Worm (Caenorhabditis elegans) whole organism, late embryonic: ENCODE data around the gene inpp-4B.
"Not testable (repeated sequence)": the region's sequence is repeated elsewhere in the genome, so short reads cannot be mapped to it uniquely, and the experiment has no call there.

Experiments
- K02D7.2 ChIP-seq: sonication (generic microtip); optimal IDR thresholded peaks from 2 replicates; lab custom pipeline; 2017; ENCODE audit warnings: mild to moderate bottlenecking, missing genetic modification characterization, missing compliant biosample characterization
- K09A11.1 ChIP-seq: sonication (generic microtip); optimal IDR thresholded peaks from 2 replicates; lab custom pipeline; 2017; ENCODE audit warnings: antibody characterized with exemption, mild to moderate bottlenecking, missing genetic modification characterization, missing compliant biosample characterization; ENCODE audit not compliant: insufficient read depth
- T23F11.4 ChIP-seq: fragments of 200-800 bp; sonication (Bioruptor generic); optimal IDR thresholded peaks from 2 replicates; lab custom pipeline; 2018; ENCODE audit warnings: mild to moderate bottlenecking, missing genetic modification characterization, missing compliant biosample characterization
- ama-1 ChIP-seq: fragments of 150-350 bp; optimal IDR thresholded peaks from 2 replicates; lab custom pipeline; 2014
- ceh-14 ChIP-seq: sonication (generic microtip); optimal IDR thresholded peaks from 2 replicates; lab custom pipeline; 2016; ENCODE audit warnings: missing genotype, missing genetic modification characterization, missing compliant biosample characterization
- ceh-18 ChIP-seq: sonication (generic microtip); optimal IDR thresholded peaks from 2 replicates; lab custom pipeline; 2016; ENCODE audit warnings: missing genetic modification characterization, missing compliant biosample characterization
- ceh-19 ChIP-seq: fragments of 200-800 bp; sonication (Bioruptor generic); optimal IDR thresholded peaks from 2 replicates; lab custom pipeline; 2018; ENCODE audit warnings: mild to moderate bottlenecking, missing genetic modification characterization, missing compliant biosample characterization
- ceh-2 ChIP-seq: sonication (generic microtip); optimal IDR thresholded peaks from 2 replicates; lab custom pipeline; 2016; ENCODE audit warnings: missing genotype, missing genetic modification characterization, missing compliant biosample characterization
- ceh-24 ChIP-seq: sonication (generic microtip); optimal IDR thresholded peaks from 2 replicates; lab custom pipeline; 2016; ENCODE audit warnings: mild to moderate bottlenecking, missing genetic modification characterization, missing compliant biosample characterization
- ceh-30 ChIP-seq: fragments of 150-350 bp; optimal IDR thresholded peaks from 2 replicates; lab custom pipeline; 2014; ENCODE audit warnings: missing biosample characterization, missing genetic modification characterization
- ceh-45 ChIP-seq: fragments of 200-800 bp; sonication (Bioruptor generic); IDR thresholded peaks from 2 replicates; pipeline ENCODE4 v1.3.6; 2022; ENCODE audit warnings: missing genetic modification reagents, missing genetic modification characterization, missing compliant biosample characterization
- ceh-48 ChIP-seq: sonication (generic microtip); optimal IDR thresholded peaks from 2 replicates; lab custom pipeline; 2016; ENCODE audit warnings: missing genetic modification characterization, inconsistent platforms, missing compliant biosample characterization
- ceh-6 ChIP-seq: fragments of 200-800 bp; sonication (Bioruptor generic); optimal IDR thresholded peaks from 2 replicates; lab custom pipeline; 2018; ENCODE audit warnings: mild to moderate bottlenecking, missing genetic modification characterization, missing compliant biosample characterization
- ceh-9 ChIP-seq: sonication (generic microtip); optimal IDR thresholded peaks from 2 replicates; lab custom pipeline; 2016; ENCODE audit warnings: mild to moderate bottlenecking, missing genetic modification characterization, inconsistent platforms, missing compliant biosample characterization
- dve-1 ChIP-seq: sonication (generic microtip); optimal IDR thresholded peaks from 2 replicates; lab custom pipeline; 2017; ENCODE audit warnings: antibody characterized with exemption, mild to moderate bottlenecking, missing genetic modification characterization, missing compliant biosample characterization
- elt-2 ChIP-seq: sonication (generic microtip); optimal IDR thresholded peaks from 2 replicates; lab custom pipeline; 2016; ENCODE audit warnings: missing genetic modification reagents, missing genetic modification characterization, missing compliant biosample characterization
- elt-4 ChIP-seq: sonication (generic microtip); optimal IDR thresholded peaks from 2 replicates; lab custom pipeline; 2016; ENCODE audit warnings: missing genetic modification characterization, missing compliant biosample characterization
- fkh-10 ChIP-seq: fragments of 150-350 bp; optimal IDR thresholded peaks from 2 replicates; lab custom pipeline; 2014; ENCODE audit warnings: missing biosample characterization, missing genetic modification reagents, missing genetic modification characterization
- fkh-6 ChIP-seq: sonication (generic microtip); optimal IDR thresholded peaks from 2 replicates; lab custom pipeline; 2016; ENCODE audit warnings: missing genetic modification characterization, missing compliant biosample characterization
- gmeb-2 ChIP-seq: sonication (generic microtip); optimal IDR thresholded peaks from 2 replicates; lab custom pipeline; 2016; ENCODE audit warnings: missing genetic modification characterization, inconsistent platforms, missing compliant biosample characterization
- hlh-13 ChIP-seq: fragments of 200-800 bp; sonication (Bioruptor generic); optimal IDR thresholded peaks from 2 replicates; lab custom pipeline; 2018; ENCODE audit warnings: mild to moderate bottlenecking, missing genetic modification characterization, missing compliant biosample characterization
- hlh-15 ChIP-seq: sonication (generic microtip); optimal IDR thresholded peaks from 2 replicates; lab custom pipeline; 2016; ENCODE audit warnings: missing genetic modification characterization, missing compliant biosample characterization
- hlh-30 ChIP-seq: sonication (generic microtip); optimal IDR thresholded peaks from 2 replicates; lab custom pipeline; 2017; ENCODE audit warnings: antibody characterized with exemption, missing genetic modification characterization, missing compliant biosample characterization; ENCODE audit not compliant: insufficient read depth
- hlh-6 ChIP-seq: sonication (generic microtip); optimal IDR thresholded peaks from 2 replicates; lab custom pipeline; 2016; ENCODE audit warnings: missing genotype, missing genetic modification characterization, missing compliant biosample characterization
- lin-11 ChIP-seq: fragments of 200-800 bp; sonication (Bioruptor generic); optimal IDR thresholded peaks from 2 replicates; lab custom pipeline; 2018; ENCODE audit warnings: mild to moderate bottlenecking, missing genetic modification characterization, missing compliant biosample characterization
- nfya-1 ChIP-seq: sonication (generic microtip); optimal IDR thresholded peaks from 2 replicates; lab custom pipeline; 2017; ENCODE audit warnings: missing genetic modification characterization, mild to moderate bottlenecking, missing compliant biosample characterization, antibody characterized with exemption, moderate library complexity
- nhr-232 ChIP-seq: sonication (generic microtip); optimal IDR thresholded peaks from 2 replicates; lab custom pipeline; 2016; ENCODE audit warnings: missing genetic modification characterization, missing compliant biosample characterization
- pag-3 ChIP-seq: sonication (generic microtip); optimal IDR thresholded peaks from 2 replicates; lab custom pipeline; 2016; ENCODE audit warnings: missing compliant biosample characterization, missing genetic modification characterization, borderline replicate concordance
- pat-9 ChIP-seq: fragments of 200-800 bp; sonication (Bioruptor generic); optimal IDR thresholded peaks from 2 replicates; lab custom pipeline; 2018; ENCODE audit warnings: mild to moderate bottlenecking, missing genetic modification characterization, moderate library complexity, missing compliant biosample characterization
- pqm-1 ChIP-seq: sonication (generic microtip); optimal IDR thresholded peaks from 2 replicates; lab custom pipeline; 2016; ENCODE audit warnings: missing genetic modification characterization, missing compliant biosample characterization
- sdc-2 ChIP-seq: sonication (generic microtip); optimal IDR thresholded peaks from 2 replicates; lab custom pipeline; 2016; ENCODE audit warnings: missing genotype, missing genetic modification characterization, missing compliant biosample characterization
- tbx-7 ChIP-seq: sonication (generic microtip); optimal IDR thresholded peaks from 2 replicates; lab custom pipeline; 2016; ENCODE audit warnings: missing genotype, missing genetic modification characterization, missing compliant biosample characterization
- unc-42 ChIP-seq: sonication (generic microtip); optimal IDR thresholded peaks from 2 replicates; lab custom pipeline; 2016; ENCODE audit warnings: missing genotype, missing genetic modification characterization, missing compliant biosample characterization
- ztf-16 ChIP-seq: sonication (generic microtip); optimal IDR thresholded peaks from 2 replicates; lab custom pipeline; 2017; ENCODE audit warnings: missing genetic modification characterization, missing compliant biosample characterization

inpp-4B gene

DNA sequence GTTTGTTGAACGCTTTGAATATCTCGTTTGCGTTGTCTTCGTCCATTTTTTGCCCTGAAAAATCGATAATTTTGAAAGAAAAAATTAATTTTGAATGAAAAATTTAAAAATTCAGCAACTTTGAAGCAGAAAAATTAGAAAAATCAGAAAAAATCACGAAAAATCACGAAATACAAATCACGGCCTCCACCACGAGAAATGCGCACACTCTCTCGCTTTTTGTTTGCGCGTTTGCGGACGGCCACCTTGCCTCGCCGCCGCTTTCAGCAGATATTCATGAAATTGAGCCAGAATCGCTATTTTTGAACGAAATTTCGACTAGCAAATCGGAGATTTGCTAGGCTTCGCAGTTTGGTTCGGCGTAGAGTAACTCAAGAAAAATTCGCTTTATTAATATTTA lies at the start of gene inpp-4B:
inpp-4B (minus strand) TSS at position 54 of the 400 bp plus-strand sequence.
- TF ChIP-seq hlh-6; pag-3 (tag; lab: Kevin White, UChicago); hlh-15 (tag; lab: Kevin White, UChicago): not testable (repeated sequence)
- TF ChIP-seq, all 69 proteins: peak for 0; not testable (repeated sequence) for 69

- peak; percentile 39 for TF ChIP-seq elt-2
- TF ChIP-seq hlh-15 (tag; lab: Kevin White, UChicago) = no peak
Observed at ce11 chrIII:10314234-10314633, 47.6 kb upstream of the inpp-4B start.

DNA sequence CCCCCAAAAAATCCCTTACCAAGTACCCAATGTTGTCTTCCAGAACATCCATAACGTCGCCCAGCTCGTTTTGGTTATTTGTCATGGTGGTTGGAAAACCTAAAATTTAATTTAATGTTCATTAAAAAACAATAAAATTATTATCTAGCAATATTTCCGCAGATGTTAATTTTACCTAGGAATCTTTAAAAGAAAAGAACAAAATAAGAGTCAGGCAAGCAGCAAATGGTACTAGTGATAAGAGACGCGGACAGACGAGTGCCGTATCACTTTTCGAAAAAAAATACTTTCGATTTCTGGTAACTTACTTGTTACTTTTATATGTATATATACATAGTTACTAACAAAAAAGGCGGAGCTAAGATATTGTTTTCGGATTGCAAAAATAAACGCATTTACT lies 44.3 kb upstream of the inpp-4B start, which contains the start of gene T07A5.7:
T07A5.7 (minus strand) TSS at position 101 of the 400 bp plus-strand sequence.
- TF ChIP-seq ceh-9 (no peak), lin-11 (tag; lab: Kevin White, UChicago) (no peak)

- TF ChIP-seq K02D7.2 = no peak
- TF ChIP-seq ama-1 = no peak
- TF ChIP-seq ceh-18 (tag; lab: Kevin White, UChicago) = no peak
- no peak for TF ChIP-seq ceh-2 (tag; lab: Kevin White, UChicago)
- TF ChIP-seq ceh-45 (GFP tag; lab: Robert Waterston, UW) = no peak
- no peak for TF ChIP-seq ceh-9
- no peak for TF ChIP-seq ceh-19 (GFP tag; lab: Kevin White, UChicago)
- TF ChIP-seq tbx-7 = no peak
- no peak for TF ChIP-seq hlh-30
Observed at ce11 chrIII:10306049-10306448, 39.4 kb upstream of the inpp-4B start, which contains the start of gene T07A5.1. Gene T07A5.1, minus strand, starts transcription at chrIII:10306197.

ce11 chrIII:10305295-10305694 lies 38.6 kb upstream of the inpp-4B start:
- TF ChIP-seq elt-4 (tag; lab: Kevin White, UChicago) = no peak
- TF ChIP-seq hlh-6 = no peak
- no peak for TF ChIP-seq sdc-2
- TF ChIP-seq unc-42 = no peak
- no peak for TF ChIP-seq ceh-30
- no peak for TF ChIP-seq nhr-232 (tag; lab: Kevin White, UChicago)
- TF ChIP-seq ceh-14 (tag; lab: Kevin White, UChicago) = no peak
- TF ChIP-seq fkh-10 (GFP tag; lab: Kevin White, UChicago) = no peak

DNA sequence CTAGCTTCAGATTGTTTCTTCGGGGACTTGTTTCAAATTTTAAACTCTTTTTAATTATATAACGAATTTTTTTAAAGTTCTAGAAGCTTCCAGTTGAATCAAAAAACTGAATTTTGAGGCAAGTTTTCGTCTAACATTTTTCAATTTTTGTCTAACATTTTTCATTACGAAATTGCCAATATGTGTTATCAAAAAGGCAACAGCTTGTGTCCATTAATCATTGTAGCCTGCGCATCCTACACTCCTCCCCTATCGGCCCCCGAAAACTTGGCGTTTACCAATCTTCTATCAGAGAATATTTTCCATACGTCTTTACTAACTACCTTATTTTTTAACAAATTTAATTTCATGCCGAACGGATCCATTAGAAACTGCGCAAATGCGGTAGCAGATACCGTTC lies 33.4 kb upstream of the inpp-4B start, which contains the start of gene vglu-3:
vglu-3 (plus strand) TSS at position 301 of the 400 bp plus-strand sequence.
- no peak for TF ChIP-seq hlh-13
- TF ChIP-seq hlh-15 (tag; lab: Kevin White, UChicago) = no peak
- TF ChIP-seq ztf-16 (tag; lab: Kevin White, UChicago) = no peak
- no peak for TF ChIP-seq K02D7.2

ce11 chrIII:10296904-10297303 lies 30.2 kb upstream of the inpp-4B start:
- TF ChIP-seq pat-9 (no peak), K09A11.1 (tag; lab: Kevin White, UChicago) (no peak), ceh-6 (GFP tag; lab: Kevin White, UChicago) (no peak), T23F11.4 (GFP tag; lab: Kevin White, UChicago) (no peak), K02D7.2 (no peak), ceh-18 (tag; lab: Kevin White, UChicago) (no peak), unc-42 (no peak), dve-1 (tag; lab: Kevin White, UChicago) (no peak), nfya-1 (no peak), tbx-7 (no peak), elt-2 (no peak), ceh-48 (no peak), fkh-6 (no peak), ceh-45 (GFP tag; lab: Robert Waterston, UW) (no peak), ama-1 (no peak), ceh-14 (tag; lab: Kevin White, UChicago) (no peak), ceh-24 (tag; lab: Kevin White, UChicago) (no peak), pqm-1 (no peak), gmeb-2 (tag; lab: Kevin White, UChicago) (no peak), ceh-30 (no peak)
- TF ChIP-seq, all 69 proteins: peak for 0
